Worm (Caenorhabditis elegans) whole organism, L1 larva: ENCODE measurements around the gene C17H12.37.

Experiments
- C16A3.4 ChIP-seq: fragments of 150-350 bp; optimal IDR thresholded peaks from 2 replicates; lab custom pipeline; 2014; ENCODE audit warnings: missing biosample characterization, missing genetic modification characterization
- Y116A8C.19 ChIP-seq: sonication (generic microtip); optimal IDR thresholded peaks from 2 replicates; lab custom pipeline; 2016; ENCODE audit warnings: missing compliant biosample characterization, missing genetic modification characterization, borderline replicate concordance
- blmp-1 ChIP-seq: fragments of 150-350 bp; optimal IDR thresholded peaks from 2 replicates; lab custom pipeline; 2014; ENCODE audit warnings: missing biosample characterization, missing genetic modification characterization
- ceh-82 ChIP-seq, 3 experiments: fragments of 150-350 bp in 1 of 3; sonication (generic microtip) in 2 of 3; optimal IDR thresholded peaks; 2 replicates each; lab custom pipeline; 2014 to 2017; ENCODE audit warnings: missing biosample characterization in 3 of 3, missing genetic modification characterization in 3 of 3
- ceh-90 ChIP-seq: sonication (generic microtip); optimal IDR thresholded peaks from 2 replicates; lab custom pipeline; 2016; ENCODE audit warnings: missing genetic modification characterization, missing compliant biosample characterization
- dpl-1 ChIP-seq, 3 experiments: fragments of 150-350 bp in 2 of 3; sonication (generic microtip) in 1 of 3; optimal IDR thresholded peaks; 2 replicates each; lab custom pipeline; 2014 to 2017; ENCODE audit warnings: missing biosample characterization in 3 of 3, missing genetic modification characterization in 3 of 3, missing genetic modification reagents in 3 of 3
- dsc-1 ChIP-seq: sonication (generic microtip); optimal IDR thresholded peaks from 2 replicates; lab custom pipeline; 2016; ENCODE audit warnings: mild to moderate bottlenecking, missing genetic modification characterization, missing compliant biosample characterization
- efl-1 ChIP-seq, 4 experiments: fragments of 150-350 bp; optimal IDR thresholded peaks in 3 of 4; peaks in 1 of 4; 1 replicate in 1 of 4; 2 replicates in 3 of 4; lab custom pipeline; 2014; ENCODE audit warnings: missing biosample characterization in 2 of 4, missing genetic modification characterization in 2 of 4, missing genetic modification reagents in 2 of 4
- egl-13 ChIP-seq: sonication (generic microtip); optimal IDR thresholded peaks from 2 replicates; lab custom pipeline; 2016; ENCODE audit warnings: missing genotype, missing genetic modification reagents, missing genetic modification characterization, missing compliant biosample characterization
- elt-2 ChIP-seq: sonication (generic microtip); optimal IDR thresholded peaks from 2 replicates; lab custom pipeline; 2016; ENCODE audit warnings: missing genetic modification characterization, mild to moderate bottlenecking, inconsistent platforms, missing compliant biosample characterization, missing genetic modification reagents
- elt-3 ChIP-seq, 6 experiments: fragments of 150-350 bp in 1 of 6; sonication (generic microtip); optimal IDR thresholded peaks; 2 replicates each; lab custom pipeline; 2017 to 2018; ENCODE audit warnings: missing biosample characterization in 6 of 6, missing genetic modification characterization in 6 of 6, inconsistent platforms in 1 of 6
- ets-5 ChIP-seq: fragments of 200-800 bp; sonication (Bioruptor generic); IDR thresholded peaks from 2 replicates; pipeline ENCODE4 v1.3.6; 2022; ENCODE audit warnings: missing genetic modification characterization, missing compliant biosample characterization
- fkh-10 ChIP-seq: sonication (generic microtip); optimal IDR thresholded peaks from 2 replicates; lab custom pipeline; 2017; ENCODE audit warnings: missing biosample characterization, missing genetic modification reagents, missing genetic modification characterization
- fkh-4 ChIP-seq: sonication (generic microtip); optimal IDR thresholded peaks from 2 replicates; lab custom pipeline; 2016; ENCODE audit warnings: missing compliant biosample characterization, missing genetic modification characterization, borderline replicate concordance
- fkh-8 ChIP-seq: sonication (generic microtip); optimal IDR thresholded peaks from 2 replicates; lab custom pipeline; 2016; ENCODE audit warnings: mild to moderate bottlenecking, missing genetic modification characterization, missing compliant biosample characterization
- hlh-4 ChIP-seq: sonication (generic microtip); optimal IDR thresholded peaks from 2 replicates; lab custom pipeline; 2016; ENCODE audit warnings: mild to moderate bottlenecking, missing genetic modification characterization, missing compliant biosample characterization
- irx-1 ChIP-seq: sonication (generic microtip); optimal IDR thresholded peaks from 2 replicates; lab custom pipeline; 2016; ENCODE audit warnings: missing genetic modification characterization, missing compliant biosample characterization
- isw-1 ChIP-seq: fragments of 200-800 bp; sonication (Bioruptor generic); IDR thresholded peaks from 2 replicates; pipeline ENCODE4 v1.3.6; 2022; ENCODE audit warnings: missing genetic modification characterization, missing compliant biosample characterization
- jun-1 ChIP-seq: fragments of 150-350 bp; optimal IDR thresholded peaks from 2 replicates; lab custom pipeline; 2014; ENCODE audit warnings: missing biosample characterization, missing genetic modification reagents, missing genetic modification characterization
- lin-13 ChIP-seq: fragments of 150-350 bp; optimal IDR thresholded peaks from 2 replicates; lab custom pipeline; 2014; ENCODE audit warnings: missing biosample characterization, missing genetic modification reagents, missing genetic modification characterization
- lin-14 ChIP-seq: fragments of 200-800 bp; sonication (Bioruptor generic); optimal IDR thresholded peaks from 2 replicates; lab custom pipeline; 2018; ENCODE audit warnings: mild to moderate bottlenecking, missing genetic modification characterization, moderate library complexity, missing compliant biosample characterization
- lin-35 ChIP-seq, 2 experiments: fragments of 150-350 bp; optimal IDR thresholded peaks; 2 replicates each; lab custom pipeline; 2014; ENCODE audit warnings: missing biosample characterization in 2 of 2, missing genetic modification characterization in 2 of 2, missing genetic modification reagents in 2 of 2
- lin-39 ChIP-seq: fragments of 150-350 bp; optimal IDR thresholded peaks from 2 replicates; lab custom pipeline; 2014; ENCODE audit warnings: missing biosample characterization, missing genetic modification reagents, missing genetic modification characterization
- lsy-2 ChIP-seq, 2 experiments: fragments of 150-350 bp; optimal IDR thresholded peaks; 2 replicates each; lab custom pipeline; 2014; ENCODE audit warnings: missing biosample characterization in 2 of 2, missing genetic modification characterization in 2 of 2
- mab-9 ChIP-seq: fragments of 200-800 bp; sonication (Bioruptor generic); IDR thresholded peaks from 2 replicates; pipeline ENCODE4 v1.3.6; 2022; ENCODE audit warnings: missing genetic modification reagents, missing genetic modification characterization, missing compliant biosample characterization
- mdl-1 ChIP-seq, 2 experiments: fragments of 150-350 bp; optimal IDR thresholded peaks; 2 replicates each; lab custom pipeline; 2014 to 2017; ENCODE audit warnings: missing biosample characterization in 2 of 2, missing genetic modification characterization in 2 of 2, inconsistent platforms in 1 of 2
- mef-2 ChIP-seq: fragments of 150-350 bp; optimal IDR thresholded peaks from 2 replicates; lab custom pipeline; 2014; ENCODE audit warnings: missing biosample characterization, missing genetic modification characterization
- mep-1 ChIP-seq: fragments of 150-350 bp; optimal IDR thresholded peaks from 2 replicates; lab custom pipeline; 2014; ENCODE audit warnings: missing biosample characterization, missing genetic modification characterization
- nhr-237 ChIP-seq: fragments of 150-350 bp; optimal IDR thresholded peaks from 2 replicates; lab custom pipeline; 2014; ENCODE audit warnings: missing biosample characterization, missing genetic modification characterization
- nhr-71 ChIP-seq: sonication (generic microtip); optimal IDR thresholded peaks from 2 replicates; lab custom pipeline; 2016; ENCODE audit warnings: mild to moderate bottlenecking, missing genetic modification characterization, moderate library complexity, missing compliant biosample characterization
- nhr-85 ChIP-seq: sonication (generic microtip); peaks from one replicate; lab custom pipeline; 2016; ENCODE audit warnings: missing genetic modification characterization, inconsistent platforms, missing compliant biosample characterization
- nhr-90 ChIP-seq: sonication (generic microtip); optimal IDR thresholded peaks from 2 replicates; lab custom pipeline; 2016; ENCODE audit warnings: mild to moderate bottlenecking, missing genetic modification characterization, missing compliant biosample characterization; ENCODE audit not compliant: poor library complexity
- pqm-1 ChIP-seq: sonication (generic microtip); optimal IDR thresholded peaks from 3 replicates; lab custom pipeline; 2017; ENCODE audit warnings: missing biosample characterization, missing genetic modification characterization
- snpc-4 ChIP-seq: fragments of 150-350 bp; optimal IDR thresholded peaks from 2 replicates; lab custom pipeline; 2014; ENCODE audit warnings: missing biosample characterization, missing genetic modification characterization
- snu-23 ChIP-seq: sonication (generic microtip); optimal IDR thresholded peaks from 2 replicates; lab custom pipeline; 2016; ENCODE audit warnings: missing genetic modification characterization, missing compliant biosample characterization
- sptf-1 ChIP-seq: fragments of 150-350 bp; optimal IDR thresholded peaks from 2 replicates; lab custom pipeline; 2014; ENCODE audit warnings: missing biosample characterization, missing genetic modification characterization
- sup-37 ChIP-seq: fragments of 200-800 bp; sonication (Bioruptor generic); optimal IDR thresholded peaks from 2 replicates; lab custom pipeline; 2018; ENCODE audit warnings: mild to moderate bottlenecking, missing genetic modification characterization, missing compliant biosample characterization
- swsn-7 ChIP-seq: sonication (generic microtip); optimal IDR thresholded peaks from 2 replicates; lab custom pipeline; 2016; ENCODE audit warnings: missing genetic modification characterization, missing compliant biosample characterization
- tbx-2 ChIP-seq: sonication (generic microtip); optimal IDR thresholded peaks from 2 replicates; lab custom pipeline; 2016; ENCODE audit warnings: missing genetic modification characterization, missing compliant biosample characterization
- unc-98 ChIP-seq: fragments of 200-800 bp; sonication (Bioruptor generic); IDR thresholded peaks from 2 replicates; pipeline ENCODE4 v1.3.6; 2022; ENCODE audit warnings: missing genetic modification characterization, missing compliant biosample characterization
- xbp-1 ChIP-seq: sonication (generic microtip); optimal IDR thresholded peaks from 2 replicates; lab custom pipeline; 2016; ENCODE audit warnings: missing genetic modification characterization, missing compliant biosample characterization
- zip-4 ChIP-seq: fragments of 200-800 bp; sonication (Bioruptor generic); optimal IDR thresholded peaks from 2 replicates; lab custom pipeline; 2018; ENCODE audit warnings: mild to moderate bottlenecking, missing genetic modification characterization, moderate library complexity, missing compliant biosample characterization
- ztf-4 ChIP-seq: fragments of 150-350 bp; optimal IDR thresholded peaks from 2 replicates; lab custom pipeline; 2014; ENCODE audit warnings: missing biosample characterization, missing genetic modification characterization

The C17H12.37 gene

ce11 chrIV:6785873-6786272 is 19.0 kb upstream of the C17H12.37 start (continued):
- no peak for TF ChIP-seq C16A3.4
- TF ChIP-seq mep-1 (tag; lab: Kevin White, UChicago): peak; percentile 87
- TF ChIP-seq efl-1 (optimal IDR thresholded peaks at IDR 0.05; lab: Kevin White, UChicago): peak; percentile 67 to 76
- TF ChIP-seq efl-1 (GFP tag; optimal IDR thresholded peaks at IDR 0.05 in 1 of 2; lab: Kevin White, UChicago): peak; percentile 42 to 88
- no peak for TF ChIP-seq mab-9 (GFP tag; lab: Robert Waterston, UW)
- TF ChIP-seq mdl-1 (tag; optimal IDR thresholded peaks at IDR 0.05; lab: Kevin White, UChicago): peak in 1 of 2 experiments; percentile 49
- peak; percentile 67 for TF ChIP-seq isw-1 (GFP tag; lab: Robert Waterston, UW)
- no peak for TF ChIP-seq nhr-85 (tag; lab: Kevin White, UChicago)
- TF ChIP-seq nhr-90: peak; percentile 38
- TF ChIP-seq xbp-1: peak; percentile 68
- TF ChIP-seq fkh-10 (GFP tag; lab: Kevin White, UChicago): no peak
- no peak for TF ChIP-seq sptf-1 (tag; lab: Kevin White, UChicago)
- no peak for TF ChIP-seq hlh-4 (tag; lab: Kevin White, UChicago)
- no peak for TF ChIP-seq pqm-1
- peak; percentile 14 for TF ChIP-seq ztf-4
- TF ChIP-seq snpc-4 (tag; lab: Kevin White, UChicago): peak; percentile 54
- TF ChIP-seq lin-13: peak; percentile 37
- TF ChIP-seq tbx-2: peak; percentile 71
- TF ChIP-seq lin-35 (GFP tag; optimal IDR thresholded peaks at IDR 0.05; lab: Kevin White, UChicago): peak; percentile 52 to 62
- peak; percentile 76 for TF ChIP-seq swsn-7
- peak; percentile 25 for TF ChIP-seq nhr-237 (tag; lab: Kevin White, UChicago)
- no peak for TF ChIP-seq ets-5 (GFP tag; lab: Robert Waterston, UW)
- TF ChIP-seq jun-1 (tag; lab: Kevin White, UChicago): peak; percentile 25
- TF ChIP-seq zip-4 (GFP tag; lab: Kevin White, UChicago): peak; percentile 98
- TF ChIP-seq egl-13 (tag; lab: Kevin White, UChicago): peak; percentile 37
- no peak for TF ChIP-seq unc-98 (GFP tag; lab: Robert Waterston, UW)
- peak; percentile 37 for TF ChIP-seq irx-1 (tag; lab: Kevin White, UChicago)
- TF ChIP-seq snu-23 (GFP tag; lab: Kevin White, UChicago): peak; percentile 89
- peak; percentile 47 to 66 (median 56) for TF ChIP-seq dpl-1 (GFP tag; optimal IDR thresholded peaks at IDR 0.05; lab: Kevin White, UChicago)
- peak; percentile 57 for TF ChIP-seq fkh-4
- peak; percentile 39 for TF ChIP-seq elt-2 (tag; lab: Kevin White, UChicago)
- TF ChIP-seq elt-3 (tag; optimal IDR thresholded peaks at IDR 0.05; lab: Kevin White, UChicago): peak in 1 of 6 experiments; percentile 41
- no peak for TF ChIP-seq ceh-90
- peak; percentile 27 for TF ChIP-seq sup-37
- TF ChIP-seq lsy-2 (tag; optimal IDR thresholded peaks at IDR 0.05; lab: Kevin White, UChicago): peak; percentile 65 to 68
- TF ChIP-seq fkh-8 (tag; lab: Kevin White, UChicago): peak; percentile 35
- TF ChIP-seq Y116A8C.19 (tag; lab: Kevin White, UChicago): no peak
- TF ChIP-seq dsc-1 (tag; lab: Kevin White, UChicago): peak; percentile 90
- TF ChIP-seq blmp-1 (tag; lab: Kevin White, UChicago): peak; percentile 39
- peak; percentile 96 for TF ChIP-seq lin-14 (GFP tag; lab: Kevin White, UChicago)
- TF ChIP-seq lin-39 (tag; lab: Kevin White, UChicago): no peak

DNA sequence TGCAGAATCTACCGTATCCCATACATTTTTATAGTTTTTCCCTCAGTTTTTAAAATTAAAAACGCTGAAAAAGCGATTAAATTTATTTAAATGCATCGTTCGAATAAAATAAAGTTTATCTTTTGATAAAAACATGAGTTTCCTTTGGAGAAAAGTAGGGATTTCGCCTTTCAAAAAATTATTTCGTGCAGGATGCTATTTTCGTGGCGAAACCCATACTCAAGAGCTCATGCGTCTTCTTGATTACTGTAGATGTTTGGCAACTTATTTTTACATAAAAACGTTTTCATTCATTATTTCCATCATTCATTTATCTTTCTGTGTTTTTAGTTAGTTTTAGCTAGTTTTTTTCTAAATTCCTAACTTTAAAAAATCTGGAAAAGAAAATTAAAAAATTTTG is 15.0 kb upstream of the C17H12.37 start:
- TF ChIP-seq sup-37 (no peak), ceh-82 (tag; optimal IDR thresholded peaks at IDR 0.05; lab: Kevin White, UChicago) (no peak), snu-23 (GFP tag; lab: Kevin White, UChicago) (no peak), egl-13 (tag; lab: Kevin White, UChicago) (no peak), isw-1 (GFP tag; lab: Robert Waterston, UW) (no peak), Y116A8C.19 (tag; lab: Kevin White, UChicago) (no peak), mef-2 (tag; lab: Kevin White, UChicago) (no peak), nhr-71 (tag; lab: Kevin White, UChicago) (no peak)
